Fruit fly (Drosophila melanogaster): ENCODE measurements around the gene PMCA.

PMCA gene

dm6 chr4:404325-404724 lies 45.6 kb upstream of the PMCA start (continued):
- TF ChIP-seq Lhr (GFP tag; optimal IDR thresholded peaks at IDR 0.05) (peak; percentile 1), H2.0 (GFP tag; IDR thresholded peaks at IDR 0.05) (no peak), Aef1 (GFP tag; IDR thresholded peaks at IDR 0.05) (no peak), tin (GFP tag; optimal IDR thresholded peaks at IDR 0.05) (no peak), D19B (GFP tag; optimal IDR thresholded peaks at IDR 0.05) (peak; percentile 41), CG1792 (GFP tag; optimal IDR thresholded peaks at IDR 0.05) (no peak), rib (GFP tag; IDR thresholded peaks at IDR 0.05) (no peak), pnt (GFP tag; optimal IDR thresholded peaks at IDR 0.05) (no peak), ERR (GFP tag; optimal IDR thresholded peaks at IDR 0.05) (no peak), toy (GFP tag; IDR thresholded peaks at IDR 0.05) (no peak), HLH54F (GFP tag; optimal IDR thresholded peaks at IDR 0.05) (no peak), abd-A (tag; optimal IDR thresholded peaks at IDR 0.05) (no peak), Elba2 (GFP tag; optimal IDR thresholded peaks at IDR 0.05) (no peak), Nf-YC (tag; optimal IDR thresholded peaks at IDR 0.05) (peak; percentile 59), CG4820 (GFP tag; optimal IDR thresholded peaks at IDR 0.05) (peak; percentile 47), mam (GFP tag; optimal IDR thresholded peaks at IDR 0.05) (no peak), CTCF (GFP tag; optimal IDR thresholded peaks at IDR 0.05) (peak; percentile 92), HHEX (GFP tag; optimal IDR thresholded peaks at IDR 0.05) (peak; percentile 64), MBD-R2 (GFP tag; IDR thresholded peaks at IDR 0.05) (no peak), tio (GFP tag; optimal IDR thresholded peaks at IDR 0.05) (no peak), NfI (GFP tag; optimal IDR thresholded peaks at IDR 0.05) (peak; percentile 62), CG12391 (tag; optimal IDR thresholded peaks at IDR 0.05) (no peak), Fer2 (tag; optimal IDR thresholded peaks at IDR 0.05) (no peak), pzg (GFP tag; optimal IDR thresholded peaks at IDR 0.05) (no peak), run (tag; optimal IDR thresholded peaks at IDR 0.05) (no peak), CG9609 (GFP tag; optimal IDR thresholded peaks at IDR 0.05) (no peak), chinmo (GFP tag; IDR thresholded peaks at IDR 0.05; ENCODE audit: partially characterized antibody) (0 out of 4 replicates have a peak, but pooled peaks have one; percentile 20), CG3163 (GFP tag; optimal IDR thresholded peaks at IDR 0.05) (peak; percentile 97), Meics (GFP tag; optimal IDR thresholded peaks at IDR 0.05) (peak; percentile 78), jing (GFP tag; optimal IDR thresholded peaks at IDR 0.05) (no peak), nerfin-2 (GFP tag; IDR thresholded peaks at IDR 0.05; ENCODE audit: partially characterized antibody) (no peak), tll (GFP tag; optimal IDR thresholded peaks at IDR 0.05) (peak in 1 of 2 experiments; percentile 14), dati (GFP tag; IDR thresholded peaks at IDR 0.05) (no peak), kah (GFP tag; optimal IDR thresholded peaks at IDR 0.05) (peak; percentile 81), Nf-YA (GFP tag; IDR thresholded peaks at IDR 0.05) (no peak), tgo (GFP tag; IDR thresholded peaks at IDR 0.05) (no peak), Hand (GFP tag; optimal IDR thresholded peaks at IDR 0.05) (no peak), CG12942 (GFP tag; optimal IDR thresholded peaks at IDR 0.05) (no peak), CG10209 (GFP tag; optimal IDR thresholded peaks at IDR 0.05) (peak; percentile 2), CG11085 (GFP tag; IDR thresholded peaks at IDR 0.05) (no peak), CG10543 (GFP tag; optimal IDR thresholded peaks at IDR 0.05) (no peak), CG3995 (GFP tag; optimal IDR thresholded peaks at IDR 0.05) (no peak), CG17359 (tag; optimal IDR thresholded peaks at IDR 0.05) (peak; percentile 45), CG14710 (tag; optimal IDR thresholded peaks at IDR 0.05) (peak; percentile 36), Spps (tag; optimal IDR thresholded peaks at IDR 0.05) (peak; percentile 19), CG4404 (GFP tag; IDR thresholded peaks at IDR 0.05) (no peak), esg (GFP tag; conservative IDR thresholded peaks at IDR 0.05) (no peak), org-1 (GFP tag; optimal IDR thresholded peaks at IDR 0.05) (no peak), Vsx1 (GFP tag; optimal IDR thresholded peaks at IDR 0.05) (peak; percentile 51), sim (GFP tag; IDR thresholded peaks at IDR 0.05) (no peak), Poxn (GFP tag; IDR thresholded peaks at IDR 0.05) (no peak), stc (GFP tag; IDR thresholded peaks at IDR 0.05) (peak; percentile 47; the same call in 1 of the 2 replicates)

Data from whole organism, embryonic.